Fruit fly (Drosophila melanogaster) whole organism, embryonic: Measurements from ENCODE around the gene lectin-30A.

Source experiments
- B-H2 ChIP-seq: fragments of 200-800 bp; sonication (Bioruptor generic); optimal IDR thresholded peaks from 2 replicates; lab custom pipeline; 2018; ENCODE audit warnings: missing biosample characterization, mild to moderate bottlenecking, missing genetic modification characterization
- CG10654 ChIP-seq: fragments of 200-800 bp; sonication (Bioruptor generic); optimal IDR thresholded peaks from 2 replicates; lab custom pipeline; 2016; ENCODE audit warnings: missing biosample characterization, missing genetic modification characterization
- CG11247 ChIP-seq: fragments of 200-800 bp; sonication (Bioruptor generic); IDR thresholded peaks from 2 replicates; pipeline ENCODE4 v1.3.6; 2022; ENCODE audit warnings: missing biosample characterization, missing genetic modification characterization
- CG11456 ChIP-seq: fragments of 200-800 bp; sonication (Bioruptor generic); IDR thresholded peaks from 3 replicates; pipeline ENCODE4 v1.3.6; 2022; ENCODE audit warnings: missing biosample characterization, missing genetic modification characterization
- CG11560 ChIP-seq: fragments of 200-800 bp; sonication (Bioruptor generic); IDR thresholded peaks from 3 replicates; pipeline ENCODE4 v1.3.6; 2022; ENCODE audit warnings: missing biosample characterization, missing genetic modification characterization
- CG12942 ChIP-seq: fragments of 200-800 bp; sonication (Bioruptor generic); optimal IDR thresholded peaks from 3 replicates; lab custom pipeline; 2016; ENCODE audit warnings: missing biosample characterization, missing genetic modification characterization
- CG14965 ChIP-seq: fragments of 200-800 bp; sonication (Bioruptor generic); optimal IDR thresholded peaks from 2 replicates; lab custom pipeline; 2016; ENCODE audit warnings: missing biosample characterization, missing genetic modification characterization, borderline replicate concordance
- CG15479 ChIP-seq: fragments of 200-800 bp; sonication (Bioruptor generic); optimal IDR thresholded peaks from 3 replicates; lab custom pipeline; 2019; ENCODE audit warnings: missing biosample characterization, mild to moderate bottlenecking, missing genetic modification characterization, moderate library complexity
- CG15514 ChIP-seq: fragments of 200-800 bp; sonication (Bioruptor generic); optimal IDR thresholded peaks from 3 replicates; lab custom pipeline; 2017; ENCODE audit warnings: missing biosample characterization, missing genetic modification characterization, mild to moderate bottlenecking, moderate library complexity, missing genetic modification reagents
- CG16815 ChIP-seq: fragments of 200-800 bp; sonication (Bioruptor generic); optimal IDR thresholded peaks from 3 replicates; lab custom pipeline; 2017; ENCODE audit warnings: missing biosample characterization, mild to moderate bottlenecking, missing genetic modification characterization
- CG17328 ChIP-seq: fragments of 200-800 bp; sonication (Bioruptor generic); IDR thresholded peaks from 2 replicates; pipeline ENCODE4 v1.3.6; 2022; ENCODE audit warnings: missing biosample characterization, missing genetic modification characterization
- CG18262 ChIP-seq: fragments of 200-800 bp; optimal IDR thresholded peaks from 3 replicates; lab custom pipeline; 2019; ENCODE audit warnings: missing biosample characterization, mild to moderate bottlenecking, missing genetic modification characterization, moderate library complexity
- CG2199 ChIP-seq: fragments of 200-800 bp; sonication (Bioruptor generic); IDR thresholded peaks from 3 replicates; pipeline ENCODE4 v1.3.6; 2022; ENCODE audit warnings: missing biosample characterization, missing genetic modification characterization
- CG3407 ChIP-seq: fragments of 200-800 bp; sonication (Bioruptor generic); optimal IDR thresholded peaks from 2 replicates; lab custom pipeline; 2018; ENCODE audit warnings: missing biosample characterization, mild to moderate bottlenecking, missing genetic modification characterization
- CG34376 ChIP-seq: fragments of 200-800 bp; sonication (Bioruptor generic); optimal IDR thresholded peaks from 2 replicates; lab custom pipeline; 2018; ENCODE audit warnings: missing biosample characterization, mild to moderate bottlenecking, missing genetic modification characterization
- CG3847 ChIP-seq: fragments of 200-800 bp; sonication (Bioruptor generic); IDR thresholded peaks from 2 replicates; pipeline ENCODE4 v1.3.6; 2022; ENCODE audit warnings: missing biosample characterization, missing genetic modification characterization
- CG5953 ChIP-seq: fragments of 200-800 bp; sonication (Bioruptor generic); IDR thresholded peaks from 2 replicates; pipeline ENCODE4 v1.3.6; 2022; ENCODE audit warnings: missing biosample characterization, missing genetic modification characterization
- CG6175 ChIP-seq: fragments of 200-800 bp; sonication (Bioruptor generic); IDR thresholded peaks from 3 replicates; pipeline ENCODE4 v1.3.6; 2022; ENCODE audit warnings: missing biosample characterization, missing genetic modification characterization
- CG6791 ChIP-seq: fragments of 200-800 bp; sonication (Bioruptor generic); IDR thresholded peaks from 3 replicates; pipeline ENCODE4 v1.3.6; 2022; ENCODE audit warnings: missing biosample characterization, missing genetic modification characterization; ENCODE audit not compliant: partially characterized antibody
- CG8944 ChIP-seq: fragments of 200-800 bp; sonication (Bioruptor generic); optimal IDR thresholded peaks from 3 replicates; lab custom pipeline; 2016; ENCODE audit warnings: missing biosample characterization, missing genetic modification characterization
- Dbx ChIP-seq: fragments of 200-800 bp; sonication (Bioruptor generic); IDR thresholded peaks from 3 replicates; pipeline ENCODE4 v1.3.6; 2022; ENCODE audit warnings: missing biosample characterization, missing genetic modification characterization
- HLH4C ChIP-seq: fragments of 200-800 bp; sonication (Bioruptor generic); IDR thresholded peaks from 3 replicates; pipeline ENCODE4 v1.3.6; 2022; ENCODE audit warnings: missing biosample characterization, missing genetic modification characterization; ENCODE audit not compliant: partially characterized antibody
- Hr78 ChIP-seq, 2 experiments: fragments of 200-800 bp in 1 of 2; fragments of >200 bp in 1 of 2; sonication (Bioruptor generic) in 1 of 2; optimal IDR thresholded peaks; 2 replicates each; lab custom pipeline; 2017 to 2019; ENCODE audit warnings: missing biosample characterization in 2 of 2, missing genetic modification characterization in 2 of 2, mild to moderate bottlenecking in 1 of 2, moderate library complexity in 1 of 2
- Max ChIP-seq: fragments of 200-800 bp; sonication (Bioruptor generic); optimal IDR thresholded peaks from 2 replicates; lab custom pipeline; 2016; ENCODE audit warnings: missing biosample characterization, mild to moderate bottlenecking, missing genetic modification characterization
- Mrtf ChIP-seq: fragments of 200-800 bp; sonication (Bioruptor generic); IDR thresholded peaks from 3 replicates; pipeline ENCODE4 v1.3.6; 2022; ENCODE audit warnings: missing biosample characterization, missing genetic modification characterization
- NC2α ChIP-seq: fragments of 200-800 bp; sonication (Bioruptor generic); optimal IDR thresholded peaks from 2 replicates; lab custom pipeline; 2016; ENCODE audit warnings: missing biosample characterization, missing genetic modification characterization
- NC2β ChIP-seq: fragments of 200-800 bp; sonication (Bioruptor generic); optimal IDR thresholded peaks from 2 replicates; lab custom pipeline; 2016; ENCODE audit warnings: missing biosample characterization, missing genetic modification characterization
- Rx ChIP-seq: fragments of 200-800 bp; sonication (Bioruptor generic); IDR thresholded peaks from 2 replicates; pipeline ENCODE4 v1.3.6; 2022; ENCODE audit warnings: missing biosample characterization, missing genetic modification characterization
- Sox102F ChIP-seq: fragments of 200-800 bp; sonication (Bioruptor generic); optimal IDR thresholded peaks from 2 replicates; lab custom pipeline; 2018; ENCODE audit warnings: missing biosample characterization, mild to moderate bottlenecking, missing genetic modification characterization, moderate library complexity
- Sry-δ ChIP-seq: fragments of 200-800 bp; sonication (Bioruptor generic); optimal IDR thresholded peaks from 2 replicates; lab custom pipeline; 2016; ENCODE audit warnings: missing biosample characterization, missing genetic modification characterization
- Taf1 ChIP-seq: fragments of 200-800 bp; sonication (Bioruptor generic); IDR thresholded peaks from 2 replicates; pipeline ENCODE4 v1.3.6; 2022; ENCODE audit warnings: missing biosample characterization, missing genetic modification characterization
- Tbp ChIP-seq: fragments of >200 bp; optimal IDR thresholded peaks from 2 replicates; lab custom pipeline; 2018; ENCODE audit warnings: missing biosample characterization, missing genetic modification characterization
- Trl ChIP-seq, 3 experiments: fragments of >200 bp in 2 of 3; fragments of 200-800 bp in 1 of 3; sonication (Bioruptor generic) in 1 of 3; optimal IDR thresholded peaks; 2 replicates in 1 of 3; 3 replicates in 2 of 3; lab custom pipeline; 2016 to 2017; ENCODE audit warnings: missing biosample characterization in 1 of 3, missing genetic modification characterization in 1 of 3
- Xrp1 ChIP-seq: fragments of 200-800 bp; sonication (Bioruptor generic); IDR thresholded peaks from 2 replicates; pipeline ENCODE4 v1.3.6; 2022; ENCODE audit warnings: missing biosample characterization, missing genetic modification characterization
- ara ChIP-seq: fragments of 200-800 bp; sonication (Bioruptor generic); IDR thresholded peaks from 2 replicates; pipeline ENCODE4 v1.3.6; 2022; ENCODE audit warnings: missing biosample characterization, missing genetic modification characterization
- ase ChIP-seq: fragments of 200-800 bp; sonication (Bioruptor generic); IDR thresholded peaks from 3 replicates; pipeline ENCODE4 v1.3.6; 2022; ENCODE audit warnings: missing biosample characterization, missing genetic modification characterization
- bsh ChIP-seq, 2 experiments: fragments of 200-800 bp; sonication (Bioruptor generic); optimal IDR thresholded peaks; 2 replicates each; lab custom pipeline; 2017 to 2018; ENCODE audit warnings: mild to moderate bottlenecking in 2 of 2, missing biosample characterization in 2 of 2, missing genetic modification characterization in 2 of 2, moderate library complexity in 1 of 2
- cas ChIP-seq: fragments of 200-800 bp; sonication (Bioruptor generic); IDR thresholded peaks from 2 replicates; pipeline ENCODE4 v1.3.6; 2022; ENCODE audit warnings: missing biosample characterization, missing genetic modification characterization
- caup ChIP-seq: fragments of 200-800 bp; sonication (Bioruptor generic); optimal IDR thresholded peaks from 3 replicates; lab custom pipeline; 2017; ENCODE audit warnings: missing biosample characterization, mild to moderate bottlenecking, missing genetic modification characterization, moderate library complexity; ENCODE audit not compliant: severe bottlenecking
- dati ChIP-seq: fragments of 200-800 bp; sonication (Bioruptor generic); IDR thresholded peaks from 2 replicates; pipeline ENCODE4 v1.3.6; 2022; ENCODE audit warnings: missing biosample characterization, missing genetic modification characterization
- dmrt99B ChIP-seq: fragments of 200-800 bp; sonication (Bioruptor generic); optimal IDR thresholded peaks from 2 replicates; lab custom pipeline; 2018; ENCODE audit warnings: missing biosample characterization, mild to moderate bottlenecking, missing genetic modification characterization, moderate library complexity
- eyg ChIP-seq: fragments of 200-800 bp; sonication (Bioruptor generic); optimal IDR thresholded peaks from 3 replicates; lab custom pipeline; 2016; ENCODE audit warnings: missing biosample characterization, missing genetic modification characterization
- gro ChIP-seq: fragments of 200-800 bp; sonication (Bioruptor generic); optimal IDR thresholded peaks from 2 replicates; lab custom pipeline; 2016; ENCODE audit warnings: missing biosample characterization, missing genetic modification characterization
- hb ChIP-seq: fragments of 200-800 bp; sonication (Bioruptor generic); IDR thresholded peaks from 3 replicates; pipeline ENCODE4 v1.3.6; 2022; ENCODE audit warnings: missing biosample characterization, missing genetic modification characterization; ENCODE audit not compliant: partially characterized antibody
- kah ChIP-seq: fragments of 200-800 bp; sonication (Bioruptor generic); optimal IDR thresholded peaks from 2 replicates; lab custom pipeline; 2018; ENCODE audit warnings: missing biosample characterization, mild to moderate bottlenecking, missing genetic modification characterization
- knrl ChIP-seq: fragments of 200-800 bp; sonication (Bioruptor generic); IDR thresholded peaks from 3 replicates; pipeline ENCODE4 v1.3.6; 2022; ENCODE audit warnings: missing biosample characterization, missing genetic modification characterization; ENCODE audit not compliant: partially characterized antibody
- lmd ChIP-seq: fragments of 200-800 bp; sonication (Bioruptor generic); IDR thresholded peaks from 2 replicates; pipeline ENCODE4 v1.3.6; 2022; ENCODE audit warnings: missing biosample characterization, missing genetic modification characterization
- luna ChIP-seq: fragments of 200-800 bp; sonication (Bioruptor generic); optimal IDR thresholded peaks from 2 replicates; lab custom pipeline; 2016; ENCODE audit warnings: missing biosample characterization, missing genetic modification characterization
- mam ChIP-seq: fragments of 200-800 bp; sonication (Bioruptor generic); optimal IDR thresholded peaks from 3 replicates; lab custom pipeline; 2016; ENCODE audit warnings: missing biosample characterization, missing genetic modification characterization
- phol ChIP-seq: fragments of 200-800 bp; sonication (Bioruptor generic); optimal IDR thresholded peaks from 3 replicates; lab custom pipeline; 2018; ENCODE audit warnings: missing biosample characterization, mild to moderate bottlenecking, missing genetic modification characterization, moderate library complexity
- pros ChIP-seq: fragments of 200-800 bp; sonication (Bioruptor generic); optimal IDR thresholded peaks from 3 replicates; lab custom pipeline; 2019; ENCODE audit warnings: missing biosample characterization, mild to moderate bottlenecking, missing genetic modification characterization, moderate library complexity

lectin-30A gene

DNA sequence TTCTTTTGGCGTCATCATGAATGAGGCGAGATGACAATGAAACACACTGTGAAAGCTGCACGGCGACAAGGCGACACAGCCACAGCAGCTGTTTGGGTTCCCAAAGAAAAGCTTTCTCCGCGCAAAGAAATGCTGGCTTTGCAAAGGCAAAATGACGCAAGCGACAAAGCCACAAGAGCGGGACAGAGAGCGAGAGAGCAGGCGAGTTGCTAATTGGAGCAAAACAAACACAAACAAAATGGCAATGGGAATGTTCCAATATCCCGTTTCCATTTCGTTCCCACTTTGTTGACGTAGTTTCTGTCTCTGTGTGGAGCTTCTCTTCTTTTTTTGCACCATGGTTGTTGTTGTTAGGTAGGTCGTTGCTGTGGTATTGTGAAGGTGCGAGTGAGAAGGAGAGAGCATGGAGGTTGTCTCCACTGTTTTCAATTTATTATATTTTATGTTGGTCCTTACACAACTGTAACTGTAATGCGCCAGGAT lies 49.5 kb downstream of the lectin-30A start (continued):
- TF ChIP-seq CG16815 (no peak), CG6175 (GFP tag; lab: Robert Waterston, UW) (no peak), CG17328 (GFP tag; lab: Robert Waterston, UW) (no peak), Hr78 (GFP tag; optimal IDR thresholded peaks at IDR 0.05; lab: Kevin White, UChicago) (no peak), NC2β (no peak), mam (no peak), CG11247 (GFP tag; lab: Robert Waterston, UW) (no peak), caup (no peak), CG11560 (no peak), CG12942 (GFP tag; lab: Kevin White, UChicago) (no peak), eyg (GFP tag; lab: Kevin White, UChicago) (no peak), kah (GFP tag; lab: Kevin White, UChicago) (peak; percentile 28), CG14965 (GFP tag; lab: Kevin White, UChicago) (no peak), Rx (GFP tag; lab: Robert Waterston, UW) (no peak), lmd (GFP tag; lab: Robert Waterston, UW) (no peak), B-H2 (GFP tag; lab: Kevin White, UChicago) (peak; percentile 85), ase (GFP tag; lab: Robert Waterston, UW) (no peak), dmrt99B (tag; lab: Kevin White, UChicago) (no peak), CG18262 (no peak), CG15514 (GFP tag; lab: Kevin White, UChicago) (no peak), CG6791 (GFP tag; lab: Robert Waterston, UW) (no peak), knrl (GFP tag; lab: Robert Waterston, UW) (no peak), Tbp (no peak), Sox102F (no peak), CG10654 (GFP tag; lab: Kevin White, UChicago) (no peak), Trl (optimal IDR thresholded peaks at IDR 0.05; lab: Kevin White, UChicago) (peak; percentile 84 to 96), Trl (GFP tag; optimal IDR thresholded peaks at IDR 0.05; lab: Kevin White, UChicago) (peak; percentile 32), Sry-δ (GFP tag; lab: Kevin White, UChicago) (no peak), CG2199 (GFP tag; lab: Robert Waterston, UW) (no peak), CG3847 (GFP tag; lab: Robert Waterston, UW) (no peak), CG8944 (GFP tag; lab: Kevin White, UChicago) (no peak), Dbx (peak; percentile 75; the same call in 2 of the 3 replicates), phol (tag; lab: Kevin White, UChicago) (no peak), CG5953 (no peak), CG34376 (peak; percentile 68), luna (no peak), bsh (GFP tag; optimal IDR thresholded peaks at IDR 0.05; lab: Kevin White, UChicago) (peak in 1 of 2 experiments; percentile 64), Mrtf (GFP tag; lab: Robert Waterston, UW) (no peak), CG3407 (no peak), CG15479 (GFP tag; lab: Kevin White, UChicago) (no peak), HLH4C (GFP tag; lab: Robert Waterston, UW) (no peak), Xrp1 (GFP tag; lab: Robert Waterston, UW) (peak; percentile 32; the same call in 1 of the 2 replicates), gro (GFP tag; lab: Kevin White, UChicago) (peak; percentile 60), pros (GFP tag; lab: Kevin White, UChicago) (no peak), Max (GFP tag; lab: Kevin White, UChicago) (no peak), cas (peak; percentile 66; the same call in 1 of the 2 replicates), NC2α (GFP tag; lab: Kevin White, UChicago) (no peak), ara (GFP tag; lab: Robert Waterston, UW) (no peak), hb (GFP tag; lab: Robert Waterston, UW) (no peak), dati (GFP tag; lab: Robert Waterston, UW) (no peak), Taf1 (GFP tag; lab: Robert Waterston, UW) (no peak), CG11456 (GFP tag; lab: Robert Waterston, UW) (no peak)
